Worm (Caenorhabditis elegans) whole organism, young adult: ENCODE results near the gene C45B2.2.

Source experiments
- B0035.1 ChIP-seq: sonication (generic microtip); optimal IDR thresholded peaks from 2 replicates; lab custom pipeline; 2016; ENCODE audit warnings: missing genetic modification characterization, mild to moderate bottlenecking, missing compliant biosample characterization, missing genotype, missing genetic modification reagents
- D2030.7 ChIP-seq: fragments of 200-800 bp; sonication (Bioruptor generic); IDR thresholded peaks from 2 replicates; pipeline ENCODE4 v1.3.6; 2022; ENCODE audit warnings: missing genetic modification reagents, missing genetic modification characterization, missing compliant biosample characterization
- F10E7.11 ChIP-seq: sonication (generic microtip); optimal IDR thresholded peaks from 2 replicates; lab custom pipeline; 2017; ENCODE audit warnings: mild to moderate bottlenecking, missing genetic modification characterization, moderate library complexity, missing compliant biosample characterization
- F33H1.4 ChIP-seq: fragments of 200-800 bp; sonication (Bioruptor generic); IDR thresholded peaks from 2 replicates; pipeline ENCODE4 v1.3.6; 2022; ENCODE audit warnings: missing genetic modification reagents, missing genetic modification characterization, missing compliant biosample characterization
- F37B4.10 ChIP-seq: fragments of 200-800 bp; sonication (Bioruptor generic); IDR thresholded peaks from 2 replicates; pipeline ENCODE4 v1.3.6; 2022; ENCODE audit warnings: missing genetic modification characterization, missing compliant biosample characterization
- K11D2.4 ChIP-seq: fragments of 200-800 bp; sonication (Bioruptor generic); IDR thresholded peaks from 2 replicates; pipeline ENCODE4 v1.3.6; 2022; ENCODE audit warnings: missing genetic modification reagents, missing genetic modification characterization, missing compliant biosample characterization
- T07F8.4 ChIP-seq: sonication (generic microtip); optimal IDR thresholded peaks from 2 replicates; lab custom pipeline; 2016; ENCODE audit warnings: mild to moderate bottlenecking, missing genetic modification characterization, moderate library complexity, missing compliant biosample characterization
- Y53F4B.3 ChIP-seq: fragments of 200-800 bp; sonication (Bioruptor generic); IDR thresholded peaks from 2 replicates; pipeline ENCODE4 v1.3.6; 2022; ENCODE audit warnings: missing genetic modification reagents, missing genetic modification characterization, missing compliant biosample characterization
- Y53G8AR.9 ChIP-seq: fragments of 200-800 bp; sonication (Bioruptor generic); conservative IDR thresholded peaks from 2 replicates; pipeline ENCODE4 v1.3.6; 2022; ENCODE audit warnings: missing genetic modification reagents, missing genetic modification characterization, missing compliant biosample characterization
- Y79H2A.3 ChIP-seq: fragments of 200-800 bp; sonication (Bioruptor generic); conservative IDR thresholded peaks from 2 replicates; pipeline ENCODE4 v1.3.6; 2022; ENCODE audit warnings: missing genetic modification reagents, missing genetic modification characterization, missing compliant biosample characterization
- ama-1 ChIP-seq, 3 experiments: fragments of 150-350 bp in 1 of 3; sonication (generic microtip) in 2 of 3; optimal IDR thresholded peaks; 2 replicates each; lab custom pipeline; 2014 to 2018; ENCODE audit warnings: missing biosample characterization in 2 of 3, missing genetic modification characterization in 2 of 3, missing genetic modification reagents in 2 of 3
- atf-7 ChIP-seq: sonication (generic microtip); optimal IDR thresholded peaks from 2 replicates; lab custom pipeline; 2017; ENCODE audit warnings: mild to moderate bottlenecking, missing genetic modification characterization, missing compliant biosample characterization
- attf-3 ChIP-seq: fragments of 200-800 bp; sonication (Bioruptor generic); conservative IDR thresholded peaks from 2 replicates; pipeline ENCODE4 v1.3.6; 2022; ENCODE audit warnings: missing genetic modification reagents, missing genetic modification characterization, missing compliant biosample characterization
- attf-5 ChIP-seq: fragments of 200-800 bp; sonication (Bioruptor generic); optimal IDR thresholded peaks from 2 replicates; lab custom pipeline; 2018; ENCODE audit warnings: mild to moderate bottlenecking, missing genetic modification characterization, missing compliant biosample characterization
- ccch-3 ChIP-seq: fragments of 200-800 bp; sonication (Bioruptor generic); optimal IDR thresholded peaks from 2 replicates; lab custom pipeline; 2018; ENCODE audit warnings: mild to moderate bottlenecking, missing genetic modification characterization, missing compliant biosample characterization
- cebp-2 ChIP-seq: fragments of 200-800 bp; sonication (Bioruptor generic); IDR thresholded peaks from 2 replicates; pipeline ENCODE4 v1.3.6; 2022; ENCODE audit warnings: missing genetic modification characterization, missing compliant biosample characterization
- ceh-100 ChIP-seq: fragments of 200-800 bp; sonication (Bioruptor generic); IDR thresholded peaks from 2 replicates; pipeline ENCODE4 v1.3.6; 2022; ENCODE audit warnings: missing genetic modification reagents, missing genetic modification characterization, missing compliant biosample characterization
- ceh-27 ChIP-seq: fragments of 200-800 bp; sonication (Bioruptor generic); optimal IDR thresholded peaks from 2 replicates; lab custom pipeline; 2018; ENCODE audit warnings: mild to moderate bottlenecking, missing genetic modification characterization, moderate library complexity, missing compliant biosample characterization
- ceh-58 ChIP-seq: fragments of 200-800 bp; sonication (Bioruptor generic); IDR thresholded peaks from 2 replicates; pipeline ENCODE4 v1.3.6; 2022; ENCODE audit warnings: missing genetic modification characterization, missing compliant biosample characterization
- ceh-79 ChIP-seq: sonication (generic microtip); optimal IDR thresholded peaks from 2 replicates; lab custom pipeline; 2017; ENCODE audit warnings: mild to moderate bottlenecking, missing genetic modification characterization, missing compliant biosample characterization
- dox-1 ChIP-seq: fragments of 200-800 bp; sonication (Bioruptor generic); IDR thresholded peaks from 2 replicates; pipeline ENCODE4 v1.3.6; 2022; ENCODE audit warnings: missing genetic modification reagents, missing genetic modification characterization, missing compliant biosample characterization
- dpff-1 ChIP-seq: sonication (generic microtip); optimal IDR thresholded peaks from 2 replicates; lab custom pipeline; 2017; ENCODE audit warnings: mild to moderate bottlenecking, missing genetic modification characterization, missing compliant biosample characterization
- efl-1 ChIP-seq: fragments of 150-350 bp; optimal IDR thresholded peaks from 2 replicates; lab custom pipeline; 2014; ENCODE audit warnings: missing biosample characterization, missing genetic modification reagents, missing genetic modification characterization
- egl-18 ChIP-seq: fragments of 200-800 bp; sonication (Bioruptor generic); IDR thresholded peaks from 2 replicates; pipeline ENCODE4 v1.3.6; 2022; ENCODE audit warnings: missing genetic modification reagents, missing genetic modification characterization, missing compliant biosample characterization
- egrh-3 ChIP-seq: fragments of 200-800 bp; sonication (Bioruptor generic); IDR thresholded peaks from 2 replicates; pipeline ENCODE4 v1.3.6; 2022; ENCODE audit warnings: missing genetic modification reagents, missing genetic modification characterization, missing compliant biosample characterization
- let-607 ChIP-seq, 2 experiments: fragments of 200-800 bp in 1 of 2; sonication (Bioruptor generic) in 1 of 2; sonication (generic microtip) in 1 of 2; optimal IDR thresholded peaks; 2 replicates each; lab custom pipeline; 2016 to 2018; ENCODE audit warnings: mild to moderate bottlenecking in 2 of 2, missing compliant biosample characterization in 2 of 2, missing genetic modification characterization in 2 of 2, moderate library complexity in 2 of 2, missing genotype in 1 of 2
- lin-35 ChIP-seq, 3 experiments: fragments of 150-350 bp in 2 of 3; sonication (generic microtip) in 1 of 3; optimal IDR thresholded peaks; 2 replicates each; lab custom pipeline; 2014 to 2018; ENCODE audit warnings: missing biosample characterization in 3 of 3, missing genetic modification characterization in 3 of 3, missing genetic modification reagents in 3 of 3
- lin-40 ChIP-seq: sonication (generic microtip); optimal IDR thresholded peaks from 2 replicates; lab custom pipeline; 2016; ENCODE audit warnings: missing genetic modification characterization, mild to moderate bottlenecking, missing compliant biosample characterization, missing genotype, missing genetic modification reagents
- lsl-1 ChIP-seq: fragments of 200-800 bp; sonication (Bioruptor generic); optimal IDR thresholded peaks from 2 replicates; lab custom pipeline; 2018; ENCODE audit warnings: mild to moderate bottlenecking, missing genetic modification characterization, moderate library complexity, missing compliant biosample characterization
- madf-3 ChIP-seq: fragments of 200-800 bp; sonication (Bioruptor generic); IDR thresholded peaks from 2 replicates; pipeline ENCODE4 v1.3.6; 2022; ENCODE audit warnings: missing genetic modification reagents, missing genetic modification characterization, missing compliant biosample characterization
- mcd-1 ChIP-seq: fragments of 200-800 bp; sonication (Bioruptor generic); IDR thresholded peaks from 2 replicates; pipeline ENCODE4 v1.3.6; 2022; ENCODE audit warnings: missing genetic modification reagents, missing genetic modification characterization, missing compliant biosample characterization
- nfyb-1 ChIP-seq: fragments of 200-800 bp; sonication (Bioruptor generic); IDR thresholded peaks from 2 replicates; pipeline ENCODE4 v1.3.6; 2022; ENCODE audit warnings: missing genetic modification reagents, missing genetic modification characterization, missing compliant biosample characterization
- nhr-80 ChIP-seq: sonication (generic microtip); optimal IDR thresholded peaks from 2 replicates; lab custom pipeline; 2016; ENCODE audit warnings: missing genetic modification characterization, missing compliant biosample characterization
- pbrm-1 ChIP-seq: fragments of 200-800 bp; sonication (Bioruptor generic); IDR thresholded peaks from 2 replicates; pipeline ENCODE4 v1.3.6; 2022; ENCODE audit warnings: missing genetic modification reagents, missing genetic modification characterization, missing compliant biosample characterization
- rcor-1 ChIP-seq: fragments of 200-800 bp; sonication (Bioruptor generic); IDR thresholded peaks from 2 replicates; pipeline ENCODE4 v1.3.6; 2022; ENCODE audit warnings: missing genetic modification reagents, missing genetic modification characterization, missing compliant biosample characterization
- rec-8 ChIP-seq, 2 experiments: sonication (generic microtip); optimal IDR thresholded peaks; 2 replicates each; lab custom pipeline; 2016; ENCODE audit warnings: mild to moderate bottlenecking in 2 of 2, missing genetic modification characterization in 2 of 2, missing genetic modification reagents in 2 of 2, missing genotype in 2 of 2, missing biosample characterization in 1 of 2, missing compliant biosample characterization in 1 of 2, moderate library complexity in 1 of 2
- sea-2 ChIP-seq: fragments of 200-800 bp; sonication (Bioruptor generic); IDR thresholded peaks from 2 replicates; pipeline ENCODE4 v1.3.6; 2022; ENCODE audit warnings: missing genetic modification characterization, missing compliant biosample characterization
- snpc-1.3 ChIP-seq: sonication (generic microtip); optimal IDR thresholded peaks from 2 replicates; lab custom pipeline; 2017; ENCODE audit warnings: missing genetic modification characterization, mild to moderate bottlenecking, missing compliant biosample characterization, antibody characterized with exemption, moderate library complexity, missing genotype, missing genetic modification reagents; ENCODE audit not compliant: insufficient read depth
- snpc-4 ChIP-seq, 5 experiments: fragments of 150-350 bp in 1 of 5; sonication (generic microtip) in 4 of 5; optimal IDR thresholded peaks; 2 replicates each; lab custom pipeline; 2014 to 2018; ENCODE audit warnings: missing genetic modification characterization in 5 of 5, missing biosample characterization in 3 of 5, antibody characterized with exemption in 2 of 5, mild to moderate bottlenecking in 2 of 5, missing compliant biosample characterization in 2 of 5, missing genotype in 2 of 5, moderate library complexity in 2 of 5, missing genetic modification reagents in 1 of 5
- tlf-1 ChIP-seq: fragments of 200-800 bp; sonication (Bioruptor generic); optimal IDR thresholded peaks from 2 replicates; lab custom pipeline; 2018; ENCODE audit warnings: mild to moderate bottlenecking, missing genetic modification characterization, missing compliant biosample characterization
- unc-62 ChIP-seq: fragments of 150-350 bp; optimal IDR thresholded peaks from 2 replicates; lab custom pipeline; 2014; ENCODE audit warnings: missing biosample characterization, missing genetic modification reagents, missing genetic modification characterization
- zfh-2 ChIP-seq: fragments of 200-800 bp; sonication (Bioruptor generic); conservative IDR thresholded peaks from 2 replicates; pipeline ENCODE4 v1.3.6; 2022; ENCODE audit warnings: missing genetic modification reagents, missing genetic modification characterization, missing compliant biosample characterization
- zim-3 ChIP-seq: sonication (generic microtip); optimal IDR thresholded peaks from 2 replicates; lab custom pipeline; 2017; ENCODE audit warnings: mild to moderate bottlenecking, missing genetic modification characterization, moderate library complexity, missing compliant biosample characterization

The C45B2.2 gene

DNA sequence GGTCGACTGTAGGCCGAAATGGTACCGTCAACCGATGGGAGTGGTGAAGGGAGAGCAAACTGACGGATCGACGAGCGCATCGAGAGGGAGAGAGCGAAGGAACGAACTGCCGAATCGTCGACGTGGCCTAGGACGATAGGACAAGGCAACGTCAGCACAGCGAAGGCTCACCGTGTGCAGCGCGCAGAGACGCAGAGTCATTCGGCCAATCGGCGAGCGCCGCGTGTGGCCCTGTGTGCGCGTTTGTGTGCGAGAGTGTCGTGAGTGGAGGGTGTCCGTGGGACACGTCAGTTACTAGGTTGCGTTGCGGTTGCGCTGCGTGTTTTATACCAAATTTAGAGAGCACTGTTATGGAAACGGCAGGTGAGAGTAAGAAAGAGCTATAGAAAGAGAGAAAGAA lies 7.4 kb downstream of the C45B2.2 start, which contains the start of gene hsp-3 (continued):
- peak in 1 of 3 experiments; percentile 86 for TF ChIP-seq lin-35 (GFP tag; optimal IDR thresholded peaks at IDR 0.05; lab: Kevin White, UChicago)
- TF ChIP-seq lsl-1 (GFP tag; lab: Kevin White, UChicago), result peak; percentile 13
- TF ChIP-seq tlf-1, result peak; percentile 94
- peak; percentile 98 for TF ChIP-seq ceh-27 (GFP tag; lab: Kevin White, UChicago)
- no peak for TF ChIP-seq F10E7.11 (tag; lab: Kevin White, UChicago)
- TF ChIP-seq F33H1.4, result peak; percentile 13; the same call in 1 of the 2 replicates
- TF ChIP-seq ceh-100 (GFP tag; lab: Robert Waterston, UW), result no peak
- TF ChIP-seq lin-40 (tag; lab: Kevin White, UChicago), result peak; percentile 96
- peak; percentile 93 for TF ChIP-seq K11D2.4
- peak; percentile 83 for TF ChIP-seq zim-3
- no peak for TF ChIP-seq ccch-3 (GFP tag; lab: Kevin White, UChicago)
- TF ChIP-seq cebp-2, result no peak
- TF ChIP-seq ceh-58 (GFP tag; lab: Robert Waterston, UW), result no peak
- TF ChIP-seq egl-18 (GFP tag; lab: Robert Waterston, UW), result peak; percentile 82; the same call in 1 of the 2 replicates
- TF ChIP-seq B0035.1 (tag; lab: Kevin White, UChicago), result peak; percentile 78
- no peak for TF ChIP-seq Y53F4B.3 (GFP tag; lab: Robert Waterston, UW)
- TF ChIP-seq rcor-1 (GFP tag; lab: Robert Waterston, UW), result peak; percentile 86
- peak; percentile 100 for TF ChIP-seq zfh-2 (GFP tag; lab: Robert Waterston, UW)
- TF ChIP-seq rec-8 (tag; optimal IDR thresholded peaks at IDR 0.05; lab: Kevin White, UChicago), result peak in 1 of 2 experiments; percentile 10
- no peak for TF ChIP-seq snpc-1.3
- no peak for TF ChIP-seq Y79H2A.3 (GFP tag; lab: Robert Waterston, UW)
- peak; percentile 98 for TF ChIP-seq pbrm-1
- TF ChIP-seq F37B4.10 (GFP tag; lab: Robert Waterston, UW), result peak; percentile 93; the same call in 1 of the 2 replicates
- peak; percentile 97 for TF ChIP-seq madf-3 (GFP tag; lab: Robert Waterston, UW)
- TF ChIP-seq attf-3 (GFP tag; lab: Robert Waterston, UW), result 0 out of 2 replicates have a peak, but pooled peaks have one; percentile 15
- TF ChIP-seq attf-5 (GFP tag; lab: Kevin White, UChicago), result peak; percentile 96
- TF ChIP-seq ceh-79, result peak; percentile 5
- TF ChIP-seq efl-1 (GFP tag; lab: Kevin White, UChicago), result no peak
- peak; percentile 36 for TF ChIP-seq T07F8.4

DNA sequence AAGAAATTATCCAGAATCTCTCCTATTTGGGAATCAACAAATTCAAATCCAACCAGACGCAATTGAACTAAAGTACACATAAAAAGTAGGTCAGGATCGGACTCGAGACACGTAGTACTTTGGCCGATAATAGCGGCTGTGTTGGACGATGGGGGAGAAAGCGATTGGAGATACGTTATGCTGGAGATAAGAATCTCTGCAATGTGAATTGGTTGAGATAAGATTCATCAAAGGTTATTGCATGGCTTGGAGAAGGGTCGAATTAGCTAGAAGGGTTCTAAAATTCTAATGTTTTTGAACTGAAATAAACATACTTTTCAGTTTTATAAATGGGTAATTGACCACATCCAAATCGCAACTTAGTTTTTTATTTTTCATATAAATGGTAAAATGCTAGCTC lies 8.0 kb downstream of the C45B2.2 start:
- TF ChIP-seq sea-2 (GFP tag; lab: Robert Waterston, UW), result no peak
- peak; percentile 36 for TF ChIP-seq ama-1 (optimal IDR thresholded peaks at IDR 0.05; lab: Kevin White, UChicago)
- TF ChIP-seq ama-1 (GFP tag; optimal IDR thresholded peaks at IDR 0.05; lab: Kevin White, UChicago), result no peak

DNA sequence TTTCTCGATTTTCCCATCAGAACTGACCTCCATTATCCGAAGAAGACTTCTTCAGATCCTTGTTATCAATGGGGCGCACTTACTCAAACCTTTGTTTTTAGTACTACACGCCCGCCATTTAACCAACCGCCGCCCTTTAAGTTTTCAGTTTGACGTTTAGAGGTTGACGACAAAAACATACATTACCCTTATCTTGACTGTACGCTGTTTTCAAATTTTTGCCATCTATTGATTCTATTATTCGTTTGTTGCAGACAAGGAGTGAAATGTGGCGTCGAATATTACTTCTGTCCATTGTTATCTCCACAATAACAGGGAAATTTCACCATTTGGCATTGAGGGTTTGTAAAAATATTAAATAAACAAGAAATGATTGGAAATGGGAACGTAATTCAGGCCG lies 8.5 kb downstream of the C45B2.2 start, which contains the start of gene C15H9.5:
C15H9.5 (plus strand) TSS at position 255 of the 400 bp plus-strand sequence.
- peak; percentile 28; the same call in 1 of the 2 replicates for TF ChIP-seq dox-1 (GFP tag; lab: Robert Waterston, UW)
- no peak for TF ChIP-seq atf-7 (tag; lab: Kevin White, UChicago)
- no peak for TF ChIP-seq snpc-4 (GFP tag; optimal IDR thresholded peaks at IDR 0.05; lab: Kevin White, UChicago)
- TF ChIP-seq snpc-4 (tag; optimal IDR thresholded peaks at IDR 0.05; lab: Kevin White, UChicago), result peak in 1 of 4 experiments; percentile 4
- TF ChIP-seq F37B4.10 (GFP tag; lab: Robert Waterston, UW), result no peak
- peak; percentile 66 for TF ChIP-seq nhr-80 (tag; lab: Kevin White, UChicago)
- no peak for TF ChIP-seq attf-5 (GFP tag; lab: Kevin White, UChicago)
- no peak for TF ChIP-seq D2030.7
- TF ChIP-seq let-607 (tag; optimal IDR thresholded peaks at IDR 0.05; lab: Kevin White, UChicago), result peak in 1 of 2 experiments; percentile 33
- TF ChIP-seq egrh-3, result no peak
- TF ChIP-seq nfyb-1 (GFP tag; lab: Robert Waterston, UW), result peak; percentile 69
- no peak for TF ChIP-seq unc-62 (GFP tag; lab: Kevin White, UChicago)
- no peak for TF ChIP-seq Y53G8AR.9
- no peak for TF ChIP-seq dpff-1 (tag; lab: Kevin White, UChicago)
- TF ChIP-seq mcd-1 (GFP tag; lab: Robert Waterston, UW), result peak; percentile 29; the same call in 1 of the 2 replicates
